Worm (Caenorhabditis elegans) whole organism, mixed stage, embryonic: ENCODE data around the gene fbxa-44.

Experiments used
- cnd-1 ChIP-seq: fragments of 200-800 bp; sonication (Bioruptor generic); optimal IDR thresholded peaks from 2 replicates; lab custom pipeline; 2018; ENCODE audit warnings: mild to moderate bottlenecking, missing genetic modification characterization, missing compliant biosample characterization
- elt-1 ChIP-seq: sonication (generic microtip); optimal IDR thresholded peaks from 2 replicates; lab custom pipeline; 2017; ENCODE audit warnings: missing genetic modification characterization, mild to moderate bottlenecking, missing compliant biosample characterization, antibody characterized with exemption, moderate library complexity, borderline replicate concordance; ENCODE audit not compliant: insufficient read depth
- elt-3 ChIP-seq: fragments of 150-350 bp; optimal IDR thresholded peaks from 2 replicates; lab custom pipeline; 2014; ENCODE audit warnings: missing biosample characterization, missing genetic modification characterization
- hlh-1 ChIP-seq: fragments of 150-350 bp; optimal IDR thresholded peaks from 2 replicates; lab custom pipeline; 2014; ENCODE audit warnings: missing biosample characterization, missing genetic modification reagents, missing genetic modification characterization
- nhr-12 ChIP-seq: fragments of 150-350 bp; optimal IDR thresholded peaks from 2 replicates; lab custom pipeline; 2014; ENCODE audit warnings: missing biosample characterization, missing genetic modification characterization
- nhr-237 ChIP-seq: fragments of 150-350 bp; optimal IDR thresholded peaks from 2 replicates; lab custom pipeline; 2014; ENCODE audit warnings: missing biosample characterization, missing genetic modification characterization
- nhr-28 ChIP-seq: fragments of 150-350 bp; optimal IDR thresholded peaks from 2 replicates; lab custom pipeline; 2014; ENCODE audit warnings: missing biosample characterization, missing genetic modification characterization
- sptf-1 ChIP-seq: sonication (generic microtip); optimal IDR thresholded peaks from 2 replicates; lab custom pipeline; 2017; ENCODE audit warnings: mild to moderate bottlenecking, missing genetic modification characterization, moderate library complexity, missing compliant biosample characterization
- unc-39 ChIP-seq: fragments of 150-350 bp; optimal IDR thresholded peaks from 2 replicates; lab custom pipeline; 2014; ENCODE audit warnings: missing biosample characterization, missing genetic modification characterization
- ztf-11 ChIP-seq: fragments of 150-350 bp; optimal IDR thresholded peaks from 2 replicates; lab custom pipeline; 2014; ENCODE audit warnings: missing biosample characterization, missing genetic modification characterization

ce11 chrV:16865404-16865803 is 23.7 kb upstream of the fbxa-44 start, which contains the start of gene clec-28:
- no peak for TF ChIP-seq sptf-1 (tag; lab: Kevin White, UChicago)
- no peak for TF ChIP-seq elt-1 (tag; lab: Kevin White, UChicago)
- TF ChIP-seq nhr-237 (tag; lab: Kevin White, UChicago), result no peak
- no peak for TF ChIP-seq nhr-28 (tag; lab: Kevin White, UChicago)
- TF ChIP-seq unc-39 (tag; lab: Kevin White, UChicago), result no peak
- no peak for TF ChIP-seq nhr-12
- no peak for TF ChIP-seq hlh-1
- TF ChIP-seq ztf-11, result no peak
- no peak for TF ChIP-seq cnd-1
- no peak for TF ChIP-seq elt-3 (tag; lab: Kevin White, UChicago)
